Fruit fly (Drosophila melanogaster): ENCODE data around the gene AdoR.

AdoR gene

DNA sequence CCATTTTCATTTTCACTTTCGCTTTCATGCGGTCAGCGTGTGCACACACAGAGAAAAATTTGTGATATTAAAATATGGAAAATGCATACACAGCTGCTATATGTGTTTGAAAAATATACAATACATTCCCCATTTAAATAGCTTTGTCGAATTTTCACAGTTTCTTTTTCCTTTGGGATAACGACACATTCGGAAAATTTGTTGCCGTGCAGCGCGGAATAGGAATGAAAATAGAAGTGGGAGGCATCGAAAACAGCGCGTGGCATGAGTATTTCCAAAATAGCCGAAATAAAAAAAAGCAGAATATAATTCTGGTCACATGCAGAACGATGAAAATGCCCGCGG is 56.7 kb downstream of the AdoR start (continued):
- peak; percentile 49 for TF ChIP-seq Deaf1 (tag; optimal IDR thresholded peaks at IDR 0.05)
- peak; percentile 61 for TF ChIP-seq twi (tag; optimal IDR thresholded peaks at IDR 0.05)
- TF ChIP-seq CG2202 (tag; optimal IDR thresholded peaks at IDR 0.05) = peak; percentile 59
- TF ChIP-seq croc (GFP tag; conservative IDR thresholded peaks at IDR 0.05) = peak; percentile 60; the same call in 2 of the 3 replicates
- peak; percentile 87 to 88 for TF ChIP-seq dpn (GFP tag; optimal IDR thresholded peaks at IDR 0.05)
- no peak for TF ChIP-seq pita (GFP tag; optimal IDR thresholded peaks at IDR 0.05)
- TF ChIP-seq CG10462 (GFP tag; optimal IDR thresholded peaks at IDR 0.05) = peak; percentile 46
- no peak for TF ChIP-seq cad (GFP tag; optimal IDR thresholded peaks at IDR 0.05)
- TF ChIP-seq Xbp1 (GFP tag; optimal IDR thresholded peaks at IDR 0.05) = peak; percentile 89
- TF ChIP-seq CG6854 (GFP tag; optimal IDR thresholded peaks at IDR 0.05) = peak; percentile 69
- TF ChIP-seq az2 (GFP tag; optimal IDR thresholded peaks at IDR 0.05) = peak; percentile 82
- TF ChIP-seq ind (GFP tag; optimal IDR thresholded peaks at IDR 0.05) = peak; percentile 87
- no peak for TF ChIP-seq CG8478 (optimal IDR thresholded peaks at IDR 0.05)
- TF ChIP-seq CoRest (tag; optimal IDR thresholded peaks at IDR 0.05) = peak; percentile 87
- peak; percentile 73 for TF ChIP-seq Oaz (GFP tag; IDR thresholded peaks at IDR 0.05)
- peak; percentile 66 for TF ChIP-seq CG8089 (GFP tag; optimal IDR thresholded peaks at IDR 0.05)
- peak; percentile 58 for TF ChIP-seq Nf-YB (GFP tag; optimal IDR thresholded peaks at IDR 0.05)
- TF ChIP-seq pzg (GFP tag; optimal IDR thresholded peaks at IDR 0.05) = peak; percentile 4
- peak; percentile 58 for TF ChIP-seq cato (GFP tag; optimal IDR thresholded peaks at IDR 0.05; ENCODE audit: borderline replicate concordance)
- no peak for TF ChIP-seq Lpt (GFP tag; optimal IDR thresholded peaks at IDR 0.05)
- TF ChIP-seq chm (GFP tag; IDR thresholded peaks at IDR 0.05) = peak; percentile 87
- no peak for TF ChIP-seq Dfd (GFP tag; optimal IDR thresholded peaks at IDR 0.05)
- TF ChIP-seq otp (GFP tag; IDR thresholded peaks at IDR 0.05) = peak; percentile 80; the same call in 2 of the 3 replicates
- peak; percentile 84 for TF ChIP-seq ERR (GFP tag; optimal IDR thresholded peaks at IDR 0.05)
- no peak for TF ChIP-seq ato (GFP tag; IDR thresholded peaks at IDR 0.05; ENCODE audit: partially characterized antibody)
- peak; percentile 86 for TF ChIP-seq CG2712 (tag; optimal IDR thresholded peaks at IDR 0.05)
- TF ChIP-seq CG17385 (GFP tag; optimal IDR thresholded peaks at IDR 0.05) = peak; percentile 84
- TF ChIP-seq Xrp1 (GFP tag; IDR thresholded peaks at IDR 0.05) = peak; percentile 90
- TF ChIP-seq vvl (GFP tag; IDR thresholded peaks at IDR 0.05) = peak; percentile 95
- peak; percentile 18 for TF ChIP-seq Lhr (GFP tag; optimal IDR thresholded peaks at IDR 0.05)
- TF ChIP-seq odd (GFP tag; optimal IDR thresholded peaks at IDR 0.05) = peak; percentile 68
- peak; percentile 68 for TF ChIP-seq CG15514 (GFP tag; optimal IDR thresholded peaks at IDR 0.05)
- no peak for TF ChIP-seq yki (optimal IDR thresholded peaks at IDR 0.05)
- TF ChIP-seq kni (GFP tag; optimal IDR thresholded peaks at IDR 0.05) = peak; percentile 36
- TF ChIP-seq klu (GFP tag; IDR thresholded peaks at IDR 0.05) = peak; percentile 76
- peak; percentile 79 for TF ChIP-seq CG16863 (GFP tag; optimal IDR thresholded peaks at IDR 0.05)
- TF ChIP-seq sima (GFP tag; optimal IDR thresholded peaks at IDR 0.05) = peak; percentile 80
- peak; percentile 64 for TF ChIP-seq Ravus (GFP tag; IDR thresholded peaks at IDR 0.05)
- TF ChIP-seq dm (GFP tag; optimal IDR thresholded peaks at IDR 0.05) = peak; percentile 79
- TF ChIP-seq Sry-δ (GFP tag; optimal IDR thresholded peaks at IDR 0.05) = peak; percentile 49
- TF ChIP-seq HLH4C (GFP tag; IDR thresholded peaks at IDR 0.05; ENCODE audit: partially characterized antibody) = no peak
- no peak for TF ChIP-seq Scr (GFP tag; IDR thresholded peaks at IDR 0.05; ENCODE audit: partially characterized antibody)
- TF ChIP-seq wor (GFP tag; IDR thresholded peaks at IDR 0.05) = peak; percentile 80; the same call in 1 of the 2 replicates
- TF ChIP-seq CG31388 (GFP tag; optimal IDR thresholded peaks at IDR 0.05) = peak; percentile 62
- TF ChIP-seq caup (GFP tag; optimal IDR thresholded peaks at IDR 0.05; ENCODE audit: severe bottlenecking) = peak; percentile 83
- no peak for TF ChIP-seq Elba2 (GFP tag; optimal IDR thresholded peaks at IDR 0.05)
- TF ChIP-seq CG1024 (GFP tag; IDR thresholded peaks at IDR 0.05) = peak; percentile 77
- peak; percentile 62 for TF ChIP-seq Doc2 (GFP tag; IDR thresholded peaks at IDR 0.05)
- no peak for TF ChIP-seq bigmax (GFP tag; optimal IDR thresholded peaks at IDR 0.05)
- peak; percentile 29 for TF ChIP-seq CG3065 (GFP tag; optimal IDR thresholded peaks at IDR 0.05)
- 0 out of 2 replicates have a peak, but pooled peaks have one; percentile 58 for TF ChIP-seq CG8765 (GFP tag; IDR thresholded peaks at IDR 0.05)
- TF ChIP-seq Dip2 (GFP tag; IDR thresholded peaks at IDR 0.05) = no peak

Measured in whole organism, embryonic.